Fruit fly (Drosophila melanogaster) whole organism, embryonic: ENCODE results near the gene CG5968.

ENCODE experiments used
- CG31441 ChIP-seq: fragments of 200-800 bp; sonication (Bioruptor generic); IDR thresholded peaks from 2 replicates; pipeline ENCODE4 v1.3.6; 2022; ENCODE audit warnings: missing biosample characterization, missing genetic modification characterization
- CG6689 ChIP-seq: fragments of 200-800 bp; sonication (Bioruptor generic); IDR thresholded peaks from 2 replicates; pipeline ENCODE4 v1.3.6; 2022; ENCODE audit warnings: missing biosample characterization, missing genetic modification characterization
- CG6854 ChIP-seq: fragments of 200-800 bp; sonication (Bioruptor generic); optimal IDR thresholded peaks from 3 replicates; lab custom pipeline; 2017; ENCODE audit warnings: missing biosample characterization, mild to moderate bottlenecking, missing genetic modification characterization
- Sox102F ChIP-seq: fragments of 200-800 bp; sonication (Bioruptor generic); optimal IDR thresholded peaks from 2 replicates; lab custom pipeline; 2018; ENCODE audit warnings: missing biosample characterization, mild to moderate bottlenecking, missing genetic modification characterization, moderate library complexity
- cas ChIP-seq: fragments of 200-800 bp; sonication (Bioruptor generic); IDR thresholded peaks from 2 replicates; pipeline ENCODE4 v1.3.6; 2022; ENCODE audit warnings: missing biosample characterization, missing genetic modification characterization
- caup ChIP-seq: fragments of 200-800 bp; sonication (Bioruptor generic); optimal IDR thresholded peaks from 3 replicates; lab custom pipeline; 2017; ENCODE audit warnings: missing biosample characterization, mild to moderate bottlenecking, missing genetic modification characterization, moderate library complexity; ENCODE audit not compliant: severe bottlenecking

- TF ChIP-seq CG31441 (GFP tag; lab: Robert Waterston, UW) (no peak), caup (GFP tag; lab: Kevin White, UChicago) (no peak), CG6689 (GFP tag; lab: Robert Waterston, UW) (no peak), cas (GFP tag; lab: Robert Waterston, UW) (no peak), Sox102F (no peak), CG6854 (GFP tag; lab: Kevin White, UChicago) (no peak)
These were observed 33.0 kb upstream of the CG5968 start for dm6 chr2L:16582732-16583131.
